Worm (Caenorhabditis elegans): ENCODE measurements around the gene ckk-1.
A peak's percentile ranks its signal among the peaks of the same experiment; 100 is the strongest.

- TF ChIP-seq ztf-26 (tag; optimal IDR thresholded peaks at IDR 0.05) = no peak
- TF ChIP-seq egl-18 (GFP tag; IDR thresholded peaks at IDR 0.05) = no peak
- TF ChIP-seq ceh-100 (GFP tag; IDR thresholded peaks at IDR 0.05) = peak; percentile 30; the same call in 1 of the 2 replicates
- peak in 1 of 3 experiments; percentile 34 for TF ChIP-seq lin-35 (GFP tag; optimal IDR thresholded peaks at IDR 0.05)
- peak; percentile 87 for TF ChIP-seq mcd-1 (GFP tag; IDR thresholded peaks at IDR 0.05)
- no peak for TF ChIP-seq unc-62 (GFP tag; optimal IDR thresholded peaks at IDR 0.05)
Observed at ce11 chrIII:5653692-5654105, 18.4 kb downstream of the ckk-1 start.
